Worm (Caenorhabditis elegans) whole organism, young adult: ENCODE results near the gene C28G1.6.

Experiments
- F49E8.2 ChIP-seq: sonication (generic microtip); optimal IDR thresholded peaks from 3 replicates; lab custom pipeline; 2017; ENCODE audit warnings: missing genetic modification characterization, mild to moderate bottlenecking, missing compliant biosample characterization, antibody characterized with exemption, moderate library complexity; ENCODE audit not compliant: insufficient read depth
- Y53G8AR.9 ChIP-seq: fragments of 200-800 bp; sonication (Bioruptor generic); conservative IDR thresholded peaks from 2 replicates; pipeline ENCODE4 v1.3.6; 2022; ENCODE audit warnings: missing genetic modification reagents, missing genetic modification characterization, missing compliant biosample characterization
- akir-1 ChIP-seq: fragments of 200-800 bp; sonication (Bioruptor generic); optimal IDR thresholded peaks from 2 replicates; lab custom pipeline; 2018; ENCODE audit warnings: mild to moderate bottlenecking, missing genetic modification characterization, moderate library complexity, missing compliant biosample characterization
- ama-1 ChIP-seq, 3 experiments: fragments of 150-350 bp in 1 of 3; sonication (generic microtip) in 2 of 3; optimal IDR thresholded peaks; 2 replicates each; lab custom pipeline; 2014 to 2018; ENCODE audit warnings: missing biosample characterization in 2 of 3, missing genetic modification characterization in 2 of 3, missing genetic modification reagents in 2 of 3
- efl-1 ChIP-seq: fragments of 150-350 bp; optimal IDR thresholded peaks from 2 replicates; lab custom pipeline; 2014; ENCODE audit warnings: missing biosample characterization, missing genetic modification reagents, missing genetic modification characterization
- lin-54 ChIP-seq: fragments of 200-800 bp; sonication (Bioruptor generic); optimal IDR thresholded peaks from 2 replicates; lab custom pipeline; 2018; ENCODE audit warnings: mild to moderate bottlenecking, missing genetic modification characterization, missing compliant biosample characterization
- nhr-179 ChIP-seq: sonication (generic microtip); optimal IDR thresholded peaks from 2 replicates; lab custom pipeline; 2016; ENCODE audit warnings: mild to moderate bottlenecking, missing genetic modification characterization, missing compliant biosample characterization
- pha-4 ChIP-seq: fragments of 150-350 bp; sonication (generic microtip); optimal IDR thresholded peaks from 2 replicates; lab custom pipeline; 2014; ENCODE audit warnings: missing biosample characterization, missing genetic modification reagents, missing genetic modification characterization
- rcor-1 ChIP-seq: fragments of 200-800 bp; sonication (Bioruptor generic); IDR thresholded peaks from 2 replicates; pipeline ENCODE4 v1.3.6; 2022; ENCODE audit warnings: missing genetic modification reagents, missing genetic modification characterization, missing compliant biosample characterization
- sea-2 ChIP-seq: fragments of 200-800 bp; sonication (Bioruptor generic); IDR thresholded peaks from 2 replicates; pipeline ENCODE4 v1.3.6; 2022; ENCODE audit warnings: missing genetic modification characterization, missing compliant biosample characterization
- snpc-4 ChIP-seq, 5 experiments: fragments of 150-350 bp in 1 of 5; sonication (generic microtip) in 4 of 5; optimal IDR thresholded peaks; 2 replicates each; lab custom pipeline; 2014 to 2018; ENCODE audit warnings: missing genetic modification characterization in 5 of 5, missing biosample characterization in 3 of 5, antibody characterized with exemption in 2 of 5, mild to moderate bottlenecking in 2 of 5, missing compliant biosample characterization in 2 of 5, missing genotype in 2 of 5, moderate library complexity in 2 of 5, missing genetic modification reagents in 1 of 5
- zfh-2 ChIP-seq: fragments of 200-800 bp; sonication (Bioruptor generic); conservative IDR thresholded peaks from 2 replicates; pipeline ENCODE4 v1.3.6; 2022; ENCODE audit warnings: missing genetic modification reagents, missing genetic modification characterization, missing compliant biosample characterization
- ztf-3 ChIP-seq: fragments of 200-800 bp; sonication (Bioruptor generic); optimal IDR thresholded peaks from 2 replicates; lab custom pipeline; 2018; ENCODE audit warnings: mild to moderate bottlenecking, missing genetic modification characterization, missing compliant biosample characterization

- TF ChIP-seq zfh-2 (GFP tag; lab: Robert Waterston, UW) (no peak), ama-1 (optimal IDR thresholded peaks at IDR 0.05; lab: Kevin White, UChicago) (no peak), ama-1 (GFP tag; optimal IDR thresholded peaks at IDR 0.05; lab: Kevin White, UChicago) (no peak), snpc-4 (GFP tag; optimal IDR thresholded peaks at IDR 0.05; lab: Kevin White, UChicago) (no peak), snpc-4 (tag; optimal IDR thresholded peaks at IDR 0.05; lab: Kevin White, UChicago) (no peak), F49E8.2 (tag; lab: Kevin White, UChicago) (no peak), Y53G8AR.9 (GFP tag; lab: Robert Waterston, UW) (no peak), rcor-1 (GFP tag; lab: Robert Waterston, UW) (no peak), sea-2 (GFP tag; lab: Robert Waterston, UW) (no peak), ztf-3 (GFP tag; lab: Kevin White, UChicago) (no peak), nhr-179 (tag; lab: Kevin White, UChicago) (no peak), akir-1 (GFP tag; lab: Kevin White, UChicago) (no peak), lin-54 (GFP tag; lab: Kevin White, UChicago) (no peak), efl-1 (GFP tag; lab: Kevin White, UChicago) (no peak), pha-4 (tag; lab: Kevin White, UChicago) (no peak)
Observed at ce11 chrX:8875867-8876266, 44.8 kb upstream of the C28G1.6 start.
